Worm (Caenorhabditis elegans) whole organism, midembryonic: ENCODE data around the gene Y55F3BR.6.

ENCODE experiments used
- T22C8.4 ChIP-seq: fragments of 200-800 bp; sonication (Bioruptor generic); IDR thresholded peaks from 2 replicates; pipeline ENCODE4 v1.3.6; 2022; ENCODE audit warnings: missing genetic modification characterization, missing compliant biosample characterization
- cog-1 ChIP-seq: sonication (generic microtip); optimal IDR thresholded peaks from 2 replicates; lab custom pipeline; 2016; ENCODE audit warnings: missing genetic modification characterization, missing compliant biosample characterization
- ref-1 ChIP-seq: fragments of 200-800 bp; sonication (Bioruptor generic); conservative IDR thresholded peaks from 2 replicates; pipeline ENCODE4 v1.3.6; 2022; ENCODE audit warnings: missing genetic modification reagents, missing genetic modification characterization, missing compliant biosample characterization
- ztf-23 ChIP-seq: fragments of 200-800 bp; sonication (Bioruptor generic); IDR thresholded peaks from 2 replicates; pipeline ENCODE4 v1.3.6; 2022; ENCODE audit warnings: missing genetic modification reagents, missing genetic modification characterization, missing compliant biosample characterization
- ztf-29 ChIP-seq: fragments of 200-800 bp; sonication (Bioruptor generic); IDR thresholded peaks from 2 replicates; pipeline ENCODE4 v1.3.6; 2022; ENCODE audit warnings: missing genetic modification reagents, missing genetic modification characterization, missing compliant biosample characterization

- TF ChIP-seq cog-1 (tag; lab: Kevin White, UChicago) (no peak), ztf-23 (GFP tag; lab: Robert Waterston, UW) (no peak), T22C8.4 (GFP tag; lab: Robert Waterston, UW) (no peak), ref-1 (GFP tag; lab: Robert Waterston, UW) (no peak), ztf-29 (GFP tag; lab: Robert Waterston, UW) (no peak)
Observed at ce11 chrIV:817879-818278, 24.0 kb downstream of the Y55F3BR.6 start.
